Fruit fly (Drosophila melanogaster): ENCODE data around the gene CG5096.

dm6 chr2L:10396488-10396824, 14.4 kb downstream of the CG5096 start, which contains the start of gene Cnot4:
- no peak for TF ChIP-seq achi (GFP tag; optimal IDR thresholded peaks at IDR 0.05)
- TF ChIP-seq lz (GFP tag; optimal IDR thresholded peaks at IDR 0.05): no peak
- TF ChIP-seq eg (GFP tag; IDR thresholded peaks at IDR 0.05): no peak
- TF ChIP-seq CG3032 (tag; optimal IDR thresholded peaks at IDR 0.05): no peak
- TF ChIP-seq Sox15 (GFP tag; optimal IDR thresholded peaks at IDR 0.05): no peak
- TF ChIP-seq Hr38 (GFP tag; optimal IDR thresholded peaks at IDR 0.05): no peak
